Fruit fly (Drosophila melanogaster) S2 (cell line): ENCODE measurements around the gene CG34117.

Source experiments
- CG8478 ChIP-seq: fragments of >200 bp; optimal IDR thresholded peaks from 2 replicates; lab custom pipeline; 2018
- CTCF ChIP-seq, 2 experiments: fragments of >200 bp; optimal IDR thresholded peaks; 2 replicates each; lab custom pipeline; 2018

DNA sequence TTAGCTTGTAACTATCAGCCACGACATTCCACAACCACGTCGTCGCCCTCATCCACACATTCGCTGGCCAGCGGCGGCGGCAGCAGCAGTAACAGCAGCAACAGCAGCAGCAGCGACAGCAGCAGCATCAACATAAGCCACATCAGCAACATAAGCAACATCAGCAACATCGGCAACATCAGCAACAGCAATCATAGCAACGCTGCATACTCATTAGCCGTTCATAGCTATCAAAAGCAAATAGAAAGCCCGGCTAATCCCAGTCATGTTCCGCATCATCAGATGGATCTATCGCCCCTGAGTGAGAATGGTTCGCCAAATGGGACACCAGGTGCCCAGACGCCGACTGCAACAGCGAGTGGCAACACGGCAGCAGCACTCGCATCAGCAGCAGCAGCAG is 41.3 kb upstream of the CG34117 start:
- TF ChIP-seq CTCF (optimal IDR thresholded peaks at IDR 0.05; lab: Kevin White, UChicago): no peak
- no peak for TF ChIP-seq CG8478
